Fruit fly (Drosophila melanogaster) Kc167 (cell line): ENCODE results near the gene Pif1.

Experiments used
- Myc ChIP-seq: fragments of >200 bp; optimal IDR thresholded peaks from 2 replicates; lab custom pipeline; 2017; ENCODE audit warnings: missing external identifiers
- Sin3A ChIP-seq: fragments of >200 bp; optimal IDR thresholded peaks from 2 replicates; lab custom pipeline; 2018; ENCODE audit warnings: missing external identifiers
- h ChIP-seq: fragments of >200 bp; optimal IDR thresholded peaks from 3 replicates; lab custom pipeline; 2018; ENCODE audit warnings: missing external identifiers
- insv ChIP-seq: fragments of >200 bp; optimal IDR thresholded peaks from 3 replicates; lab custom pipeline; 2018; ENCODE audit warnings: missing external identifiers
- psq ChIP-seq: fragments of >200 bp; optimal IDR thresholded peaks from 2 replicates; lab custom pipeline; 2017; ENCODE audit warnings: missing external identifiers
- ttk ChIP-seq: sonication (Bioruptor generic); optimal IDR thresholded peaks from 2 replicates; lab custom pipeline; 2017; ENCODE audit warnings: missing external identifiers

- TF ChIP-seq h (lab: Kevin White, UChicago) (no peak), Sin3A (lab: Kevin White, UChicago) (no peak), insv (lab: Kevin White, UChicago) (no peak), ttk (lab: Kevin White, UChicago) (no peak), psq (lab: Kevin White, UChicago) (no peak), Myc (lab: Kevin White, UChicago) (no peak)
Measured at dm6 chr2L:3469869-3470268, at the start of gene Pif1, which contains the start of gene CG31776.
